Fruit fly (Drosophila melanogaster): ENCODE data around the gene CG43707.

- TF ChIP-seq woc (GFP tag; optimal IDR thresholded peaks at IDR 0.05), result no peak
- no peak for TF ChIP-seq Hr78 (GFP tag; optimal IDR thresholded peaks at IDR 0.05)
Observed at dm6 chr2L:3737003-3737662, 19.9 kb upstream of the CG43707 start.
